Worm (Caenorhabditis elegans) whole organism, late embryonic: Measurements from ENCODE around the gene F45D3.3.

Experiments used
- K02D7.2 ChIP-seq: sonication (generic microtip); optimal IDR thresholded peaks from 2 replicates; lab custom pipeline; 2017; ENCODE audit warnings: mild to moderate bottlenecking, missing genetic modification characterization, missing compliant biosample characterization
- K09A11.1 ChIP-seq: sonication (generic microtip); optimal IDR thresholded peaks from 2 replicates; lab custom pipeline; 2017; ENCODE audit warnings: antibody characterized with exemption, mild to moderate bottlenecking, missing genetic modification characterization, missing compliant biosample characterization; ENCODE audit not compliant: insufficient read depth
- T23F11.4 ChIP-seq: fragments of 200-800 bp; sonication (Bioruptor generic); optimal IDR thresholded peaks from 2 replicates; lab custom pipeline; 2018; ENCODE audit warnings: mild to moderate bottlenecking, missing genetic modification characterization, missing compliant biosample characterization
- Y22D7AL.16 ChIP-seq: sonication (generic microtip); optimal IDR thresholded peaks from 2 replicates; lab custom pipeline; 2016; ENCODE audit warnings: missing genetic modification characterization, missing compliant biosample characterization
- ceh-14 ChIP-seq: sonication (generic microtip); optimal IDR thresholded peaks from 2 replicates; lab custom pipeline; 2016; ENCODE audit warnings: missing genotype, missing genetic modification characterization, missing compliant biosample characterization
- ceh-30 ChIP-seq: fragments of 150-350 bp; optimal IDR thresholded peaks from 2 replicates; lab custom pipeline; 2014; ENCODE audit warnings: missing biosample characterization, missing genetic modification characterization
- ceh-31 ChIP-seq: sonication (generic microtip); optimal IDR thresholded peaks from 2 replicates; lab custom pipeline; 2016; ENCODE audit warnings: missing genetic modification characterization, missing compliant biosample characterization
- ceh-45 ChIP-seq: fragments of 200-800 bp; sonication (Bioruptor generic); IDR thresholded peaks from 2 replicates; pipeline ENCODE4 v1.3.6; 2022; ENCODE audit warnings: missing genetic modification reagents, missing genetic modification characterization, missing compliant biosample characterization
- ceh-9 ChIP-seq: sonication (generic microtip); optimal IDR thresholded peaks from 2 replicates; lab custom pipeline; 2016; ENCODE audit warnings: mild to moderate bottlenecking, missing genetic modification characterization, inconsistent platforms, missing compliant biosample characterization
- che-1 ChIP-seq: sonication (generic microtip); optimal IDR thresholded peaks from 2 replicates; lab custom pipeline; 2016; ENCODE audit warnings: mild to moderate bottlenecking, missing genetic modification characterization, missing compliant biosample characterization
- dve-1 ChIP-seq: sonication (generic microtip); optimal IDR thresholded peaks from 2 replicates; lab custom pipeline; 2017; ENCODE audit warnings: antibody characterized with exemption, mild to moderate bottlenecking, missing genetic modification characterization, missing compliant biosample characterization
- fkh-10 ChIP-seq: fragments of 150-350 bp; optimal IDR thresholded peaks from 2 replicates; lab custom pipeline; 2014; ENCODE audit warnings: missing biosample characterization, missing genetic modification reagents, missing genetic modification characterization
- gmeb-2 ChIP-seq: sonication (generic microtip); optimal IDR thresholded peaks from 2 replicates; lab custom pipeline; 2016; ENCODE audit warnings: missing genetic modification characterization, inconsistent platforms, missing compliant biosample characterization
- hlh-13 ChIP-seq: fragments of 200-800 bp; sonication (Bioruptor generic); optimal IDR thresholded peaks from 2 replicates; lab custom pipeline; 2018; ENCODE audit warnings: mild to moderate bottlenecking, missing genetic modification characterization, missing compliant biosample characterization
- hlh-30 ChIP-seq: sonication (generic microtip); optimal IDR thresholded peaks from 2 replicates; lab custom pipeline; 2017; ENCODE audit warnings: antibody characterized with exemption, missing genetic modification characterization, missing compliant biosample characterization; ENCODE audit not compliant: insufficient read depth
- hlh-6 ChIP-seq: sonication (generic microtip); optimal IDR thresholded peaks from 2 replicates; lab custom pipeline; 2016; ENCODE audit warnings: missing genotype, missing genetic modification characterization, missing compliant biosample characterization
- lim-6 ChIP-seq: sonication (generic microtip); optimal IDR thresholded peaks from 2 replicates; lab custom pipeline; 2016; ENCODE audit warnings: missing genetic modification characterization, missing compliant biosample characterization
- mec-3 ChIP-seq: sonication (generic microtip); optimal IDR thresholded peaks from 2 replicates; lab custom pipeline; 2016; ENCODE audit warnings: borderline replicate concordance, missing genetic modification characterization, missing compliant biosample characterization
- nhr-232 ChIP-seq: sonication (generic microtip); optimal IDR thresholded peaks from 2 replicates; lab custom pipeline; 2016; ENCODE audit warnings: missing genetic modification characterization, missing compliant biosample characterization
- npax-4 ChIP-seq: sonication (generic microtip); optimal IDR thresholded peaks from 2 replicates; lab custom pipeline; 2016; ENCODE audit warnings: missing genetic modification characterization, missing compliant biosample characterization
- odd-2 ChIP-seq: sonication (generic microtip); optimal IDR thresholded peaks from 2 replicates; lab custom pipeline; 2017; ENCODE audit warnings: antibody characterized with exemption, mild to moderate bottlenecking, missing genetic modification characterization, missing compliant biosample characterization
- pax-1 ChIP-seq: fragments of 150-350 bp; optimal IDR thresholded peaks from 2 replicates; lab custom pipeline; 2014; ENCODE audit warnings: missing biosample characterization, missing genetic modification characterization
- pha-2 ChIP-seq: sonication (generic microtip); optimal IDR thresholded peaks from 2 replicates; lab custom pipeline; 2017; ENCODE audit warnings: mild to moderate bottlenecking, missing genetic modification characterization, missing compliant biosample characterization
- pqm-1 ChIP-seq: sonication (generic microtip); optimal IDR thresholded peaks from 2 replicates; lab custom pipeline; 2016; ENCODE audit warnings: missing genetic modification characterization, missing compliant biosample characterization
- pros-1 ChIP-seq: fragments of 150-350 bp; optimal IDR thresholded peaks from 2 replicates; lab custom pipeline; 2014; ENCODE audit warnings: missing biosample characterization, missing genetic modification reagents, missing genetic modification characterization
- ref-2 ChIP-seq: sonication (generic microtip); optimal IDR thresholded peaks from 2 replicates; lab custom pipeline; 2016; ENCODE audit warnings: missing genetic modification characterization, missing compliant biosample characterization
- rnt-1 ChIP-seq: sonication (generic microtip); optimal IDR thresholded peaks from 2 replicates; lab custom pipeline; 2016; ENCODE audit warnings: missing genetic modification characterization, missing compliant biosample characterization
- sdc-2 ChIP-seq: sonication (generic microtip); optimal IDR thresholded peaks from 2 replicates; lab custom pipeline; 2016; ENCODE audit warnings: missing genotype, missing genetic modification characterization, missing compliant biosample characterization
- sox-4 ChIP-seq: sonication (generic microtip); optimal IDR thresholded peaks from 2 replicates; lab custom pipeline; 2017; ENCODE audit warnings: mild to moderate bottlenecking, missing genetic modification characterization, inconsistent platforms, missing compliant biosample characterization
- syd-9 ChIP-seq: sonication (generic microtip); optimal IDR thresholded peaks from 2 replicates; lab custom pipeline; 2016; ENCODE audit warnings: mild to moderate bottlenecking, missing genetic modification characterization, moderate library complexity, missing compliant biosample characterization
- tbx-2 ChIP-seq: sonication (generic microtip); optimal IDR thresholded peaks from 2 replicates; lab custom pipeline; 2016; ENCODE audit warnings: missing genetic modification characterization, missing compliant biosample characterization
- unc-55 ChIP-seq: sonication (generic microtip); optimal IDR thresholded peaks from 2 replicates; lab custom pipeline; 2017; ENCODE audit warnings: missing biosample characterization, missing genetic modification reagents, missing genetic modification characterization
- unc-86 ChIP-seq: sonication (generic microtip); optimal IDR thresholded peaks from 2 replicates; lab custom pipeline; 2016; ENCODE audit warnings: missing genetic modification characterization, missing compliant biosample characterization
- zip-5 ChIP-seq: sonication (generic microtip); optimal IDR thresholded peaks from 2 replicates; lab custom pipeline; 2016; ENCODE audit warnings: missing genetic modification characterization, missing compliant biosample characterization
- ztf-16 ChIP-seq: sonication (generic microtip); optimal IDR thresholded peaks from 2 replicates; lab custom pipeline; 2017; ENCODE audit warnings: missing genetic modification characterization, missing compliant biosample characterization

Gene F45D3.3

DNA sequence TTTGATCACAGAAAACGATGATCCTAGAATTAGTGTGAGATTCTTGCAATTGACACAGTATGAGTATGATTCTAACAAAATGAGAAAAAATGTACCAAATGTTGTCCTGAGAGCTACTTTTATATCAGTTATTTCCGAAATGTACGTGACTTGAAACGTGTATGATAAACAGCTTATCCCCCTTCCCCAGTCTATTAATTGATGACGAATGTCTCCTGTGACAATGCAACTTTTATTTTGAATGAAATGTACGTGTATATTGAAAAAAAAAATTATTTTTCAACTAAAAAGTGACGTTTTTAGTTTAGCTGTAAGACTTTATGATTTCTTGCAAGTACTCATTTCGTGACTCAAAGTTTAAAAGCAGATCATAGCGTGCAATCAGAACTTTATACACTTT is 20.1 kb upstream of the F45D3.3 start:
- TF ChIP-seq odd-2 (tag; lab: Kevin White, UChicago): no peak
- TF ChIP-seq tbx-2 (tag; lab: Kevin White, UChicago): no peak
- no peak for TF ChIP-seq sox-4 (tag; lab: Kevin White, UChicago)
- no peak for TF ChIP-seq hlh-13 (GFP tag; lab: Kevin White, UChicago)
- TF ChIP-seq ceh-30 (tag; lab: Kevin White, UChicago): no peak
- TF ChIP-seq zip-5 (tag; lab: Kevin White, UChicago): no peak
- no peak for TF ChIP-seq mec-3 (tag; lab: Kevin White, UChicago)
- no peak for TF ChIP-seq pros-1 (tag; lab: Kevin White, UChicago)
- no peak for TF ChIP-seq npax-4 (tag; lab: Kevin White, UChicago)
- TF ChIP-seq rnt-1 (tag; lab: Kevin White, UChicago): no peak
- no peak for TF ChIP-seq ceh-9 (tag; lab: Kevin White, UChicago)
- no peak for TF ChIP-seq hlh-6
- no peak for TF ChIP-seq pax-1 (tag; lab: Kevin White, UChicago)
- no peak for TF ChIP-seq gmeb-2 (tag; lab: Kevin White, UChicago)

DNA sequence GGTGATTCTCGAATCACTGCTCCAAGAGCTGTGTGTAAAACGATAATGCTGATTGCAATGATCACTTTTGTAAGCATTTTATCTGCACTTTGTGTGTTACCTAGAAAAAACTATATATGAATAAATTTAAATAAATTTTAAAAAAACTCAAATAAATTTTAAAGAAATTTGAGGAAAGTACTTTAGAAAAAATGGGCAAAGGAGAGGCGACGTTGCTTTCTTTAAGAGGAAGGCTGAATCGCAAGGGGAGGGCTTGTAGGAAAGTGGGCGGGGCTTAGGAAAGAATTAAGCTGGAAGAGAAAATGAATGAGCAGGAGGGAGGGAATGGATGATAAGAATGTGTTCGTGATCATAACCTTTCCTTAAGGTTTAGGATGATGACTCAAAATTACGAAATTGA is 17.7 kb upstream of the F45D3.3 start, which contains the start of gene E02A10.4:
Gene E02A10.4, minus strand, starts transcription at position 101 of the 400 bp plus-strand sequence.
- TF ChIP-seq ref-2 (tag; lab: Kevin White, UChicago): no peak
- no peak for TF ChIP-seq unc-55 (GFP tag; lab: Kevin White, UChicago)
- TF ChIP-seq odd-2 (tag; lab: Kevin White, UChicago): no peak
- no peak for TF ChIP-seq fkh-10
- no peak for TF ChIP-seq K02D7.2 (tag; lab: Kevin White, UChicago)
- no peak for TF ChIP-seq pqm-1 (tag; lab: Kevin White, UChicago)
- TF ChIP-seq ceh-14 (tag; lab: Kevin White, UChicago): no peak
- no peak for TF ChIP-seq lim-6
- no peak for TF ChIP-seq ceh-45

DNA sequence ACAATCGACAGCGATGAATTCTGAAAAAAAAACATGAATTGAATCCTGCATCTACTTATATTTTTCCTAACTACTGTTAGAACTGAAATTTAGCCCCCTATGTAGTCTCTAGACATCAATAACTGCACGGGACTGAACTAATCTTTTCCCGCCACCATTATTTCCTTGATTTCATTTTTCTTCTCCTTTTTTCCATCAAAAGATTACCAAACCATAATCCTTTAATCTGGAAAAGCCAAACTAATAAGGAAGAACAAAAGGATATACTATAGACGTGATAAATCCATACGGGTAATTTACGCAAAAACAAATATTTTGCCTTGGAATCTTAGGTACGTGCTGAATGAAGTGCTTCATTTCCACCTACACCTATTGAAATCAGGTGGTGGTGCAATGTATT is 17.1 kb upstream of the F45D3.3 start:
- no peak for TF ChIP-seq odd-2 (tag; lab: Kevin White, UChicago)
- TF ChIP-seq ref-2 (tag; lab: Kevin White, UChicago): no peak
- TF ChIP-seq zip-5 (tag; lab: Kevin White, UChicago): no peak
- TF ChIP-seq hlh-30 (tag; lab: Kevin White, UChicago): no peak
- TF ChIP-seq, all 69 proteins: peak for 0

DNA sequence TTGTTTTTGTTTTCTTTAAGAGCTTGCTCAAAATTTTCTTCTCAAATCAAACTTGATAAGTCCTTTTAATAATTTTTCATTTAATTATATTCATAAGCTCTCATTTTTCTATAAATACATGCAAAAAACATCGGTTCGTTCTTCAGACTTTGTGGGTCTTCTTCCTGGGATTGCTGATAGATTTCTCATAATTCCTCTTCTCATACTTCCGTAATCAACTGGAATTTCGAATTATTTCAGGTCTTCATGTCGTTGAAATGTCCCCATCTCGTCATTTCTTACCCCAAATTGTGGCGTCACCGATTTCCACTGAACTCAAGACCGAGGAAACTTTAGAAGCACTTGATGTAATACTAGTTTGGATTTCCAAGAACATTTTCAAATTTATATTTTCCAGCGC is 14.7 kb upstream of the F45D3.3 start:
- TF ChIP-seq pros-1 (tag; lab: Kevin White, UChicago) (no peak), unc-86 (tag; lab: Kevin White, UChicago) (no peak), dve-1 (tag; lab: Kevin White, UChicago) (no peak), ceh-31 (tag; lab: Kevin White, UChicago) (no peak), unc-55 (GFP tag; lab: Kevin White, UChicago) (no peak), nhr-232 (no peak), hlh-30 (tag; lab: Kevin White, UChicago) (no peak), che-1 (tag; lab: Kevin White, UChicago) (no peak), Y22D7AL.16 (tag; lab: Kevin White, UChicago) (no peak), hlh-6 (no peak), T23F11.4 (GFP tag; lab: Kevin White, UChicago) (no peak), lim-6 (no peak), K09A11.1 (tag; lab: Kevin White, UChicago) (no peak), pha-2 (tag; lab: Kevin White, UChicago) (no peak), sdc-2 (tag; lab: Kevin White, UChicago) (no peak), ceh-30 (tag; lab: Kevin White, UChicago) (no peak), syd-9 (tag; lab: Kevin White, UChicago) (no peak), ztf-16 (no peak)
